Worm (Caenorhabditis elegans) whole organism, L2 larva: ENCODE measurements around the gene ifp-1.

Experiments
- dmd-4 ChIP-seq: sonication (generic microtip); optimal IDR thresholded peaks from 2 replicates; lab custom pipeline; 2017; ENCODE audit warnings: missing biosample characterization, missing genetic modification characterization
- lin-13 ChIP-seq: fragments of 150-350 bp; optimal IDR thresholded peaks from 2 replicates; lab custom pipeline; 2014; ENCODE audit warnings: missing biosample characterization, missing genetic modification reagents, missing genetic modification characterization
- lin-39 ChIP-seq: fragments of 150-350 bp; optimal IDR thresholded peaks from 2 replicates; lab custom pipeline; 2014; ENCODE audit warnings: missing biosample characterization, missing genetic modification reagents, missing genetic modification characterization
- mbf-1 ChIP-seq: sonication (generic microtip); optimal IDR thresholded peaks from 2 replicates; lab custom pipeline; 2017; ENCODE audit warnings: missing biosample characterization, missing genetic modification characterization
- nhr-77 ChIP-seq: fragments of 150-350 bp; optimal IDR thresholded peaks from 2 replicates; lab custom pipeline; 2014; ENCODE audit warnings: missing biosample characterization, missing genetic modification characterization
- snpc-4 ChIP-seq: fragments of 150-350 bp; optimal IDR thresholded peaks from 2 replicates; lab custom pipeline; 2014; ENCODE audit warnings: missing biosample characterization, missing genetic modification characterization
- unc-62 ChIP-seq: fragments of 150-350 bp; optimal IDR thresholded peaks from 2 replicates; lab custom pipeline; 2014; ENCODE audit warnings: missing biosample characterization, missing genetic modification reagents, missing genetic modification characterization

DNA sequence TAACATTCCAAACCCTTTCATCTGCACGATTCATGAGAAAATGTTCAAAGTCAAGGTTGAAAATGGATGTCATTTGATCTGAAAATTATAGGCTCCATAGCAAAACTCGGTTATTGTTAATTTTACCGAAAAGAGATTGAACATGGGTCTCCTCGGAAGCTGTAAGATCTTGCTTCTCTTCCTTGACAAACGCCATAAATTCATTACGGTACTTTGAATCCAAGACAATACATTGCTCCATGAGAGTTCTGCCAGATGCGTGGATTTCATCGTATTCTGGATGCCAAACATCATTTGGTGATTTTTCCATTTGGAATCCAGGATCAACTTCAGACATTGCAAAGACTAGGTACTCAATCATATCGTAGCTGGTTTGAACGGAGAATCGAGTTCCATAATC is 14.0 kb downstream of the ifp-1 start:
- TF ChIP-seq snpc-4 (tag; lab: Kevin White, UChicago), result no peak
- no peak for TF ChIP-seq unc-62 (GFP tag; lab: Kevin White, UChicago)
- TF ChIP-seq mbf-1 (tag; lab: Kevin White, UChicago), result no peak
- TF ChIP-seq nhr-77, result no peak
- no peak for TF ChIP-seq lin-39 (tag; lab: Kevin White, UChicago)
- TF ChIP-seq dmd-4 (tag; lab: Kevin White, UChicago), result no peak
- no peak for TF ChIP-seq lin-13
